Worm (Caenorhabditis elegans): Measurements from ENCODE around the gene T02G5.3.
A peak's percentile ranks its signal among the peaks of the same experiment; 100 is the strongest.

The T02G5.3 gene

ce11 chrII:7103111-7103510 lies 9.9 kb downstream of the T02G5.3 start:
- TF ChIP-seq ceh-16 (tag; optimal IDR thresholded peaks at IDR 0.05) (no peak), nhr-11 (tag; optimal IDR thresholded peaks at IDR 0.05) (no peak), nhr-67 (tag; optimal IDR thresholded peaks at IDR 0.05) (no peak), egl-5 (tag; optimal IDR thresholded peaks at IDR 0.05) (no peak), lsy-12 (tag; optimal IDR thresholded peaks at IDR 0.05) (no peak), mdl-1 (tag; optimal IDR thresholded peaks at IDR 0.05) (no peak), mml-1 (tag; optimal IDR thresholded peaks at IDR 0.05) (no peak), nhr-77 (tag; optimal IDR thresholded peaks at IDR 0.05) (no peak), nhr-43 (tag; optimal IDR thresholded peaks at IDR 0.05; ENCODE audit: poor library complexity, severe bottlenecking) (no peak), pha-4 (tag; optimal IDR thresholded peaks at IDR 0.05) (no peak), R02D3.7 (tag; optimal IDR thresholded peaks at IDR 0.05) (no peak), fos-1 (tag; optimal IDR thresholded peaks at IDR 0.05) (no peak), lin-15B (tag; optimal IDR thresholded peaks at IDR 0.05) (no peak), unc-39 (tag; optimal IDR thresholded peaks at IDR 0.05) (no peak), skn-1 (tag; optimal IDR thresholded peaks at IDR 0.05) (no peak), elt-1 (tag; optimal IDR thresholded peaks at IDR 0.05) (no peak), nhr-76 (tag; optimal IDR thresholded peaks at IDR 0.05) (no peak), tbx-2 (tag; optimal IDR thresholded peaks at IDR 0.05) (no peak), nhr-237 (tag; optimal IDR thresholded peaks at IDR 0.05) (no peak), nhr-28 (tag; optimal IDR thresholded peaks at IDR 0.05) (no peak)

ce11 chrII:7104794-7105613 lies 11.8 kb downstream of the T02G5.3 start, which contains the start of the genes farl-11 and rpl-33:
Gene farl-11 (minus strand): TSS chrII:7105035.
Gene rpl-33 (plus strand): TSS chrII:7105563.
- no peak for TF ChIP-seq unc-39 (tag; optimal IDR thresholded peaks at IDR 0.05)
- no peak for TF ChIP-seq ceh-9 (tag; optimal IDR thresholded peaks at IDR 0.05)
- peak; percentile 46 for TF ChIP-seq ama-1 (optimal IDR thresholded peaks at IDR 0.05)
- no peak for TF ChIP-seq unc-62 (GFP tag; optimal IDR thresholded peaks at IDR 0.05)
- no peak for TF ChIP-seq nhr-12 (tag; optimal IDR thresholded peaks at IDR 0.05)
- no peak for TF ChIP-seq ztf-4 (tag; optimal IDR thresholded peaks at IDR 0.05)
- TF ChIP-seq fos-1 (tag; optimal IDR thresholded peaks at IDR 0.05) = no peak
- TF ChIP-seq ZK546.5 (tag; optimal IDR thresholded peaks at IDR 0.05) = peak; percentile 81
- TF ChIP-seq fkh-10 (GFP tag; optimal IDR thresholded peaks at IDR 0.05) = peak; percentile 39
- TF ChIP-seq mml-1 (tag; optimal IDR thresholded peaks at IDR 0.05) = no peak
- TF ChIP-seq sea-2 (GFP tag; optimal IDR thresholded peaks at IDR 0.05) = no peak
- no peak for TF ChIP-seq aly-2 (tag; optimal IDR thresholded peaks at IDR 0.05)
- TF ChIP-seq R02D3.7 (tag; optimal IDR thresholded peaks at IDR 0.05) = peak; percentile 79
- TF ChIP-seq nfya-1 (tag; optimal IDR thresholded peaks at IDR 0.05; ENCODE audit: insufficient read depth) = peak; percentile 97
- no peak for TF ChIP-seq fkh-2 (tag; optimal IDR thresholded peaks at IDR 0.05)
- TF ChIP-seq ceh-82 (tag; optimal IDR thresholded peaks at IDR 0.05) = no peak
- TF ChIP-seq eor-1 (tag; optimal IDR thresholded peaks at IDR 0.05) = no peak
- no peak for TF ChIP-seq elt-1 (tag; optimal IDR thresholded peaks at IDR 0.05)
- TF ChIP-seq egl-5 (tag; optimal IDR thresholded peaks at IDR 0.05) = peak; percentile 86
- no peak for TF ChIP-seq tbx-2 (tag; optimal IDR thresholded peaks at IDR 0.05)
- peak; percentile 90 for TF ChIP-seq nhr-25 (tag; optimal IDR thresholded peaks at IDR 0.05)
- TF ChIP-seq nhr-237 (tag; optimal IDR thresholded peaks at IDR 0.05) = no peak
- TF ChIP-seq daf-12 (tag; optimal IDR thresholded peaks at IDR 0.05) = no peak
- TF ChIP-seq zag-1 (tag; optimal IDR thresholded peaks at IDR 0.05) = no peak
- TF ChIP-seq ztf-11 (tag; optimal IDR thresholded peaks at IDR 0.05) = no peak
- no peak for TF ChIP-seq snpc-4 (tag; optimal IDR thresholded peaks at IDR 0.05)
- no peak for TF ChIP-seq egl-27 (tag; optimal IDR thresholded peaks at IDR 0.05)
- peak; percentile 84 for TF ChIP-seq lin-39 (tag; optimal IDR thresholded peaks at IDR 0.05)
- TF ChIP-seq elt-2 (tag; optimal IDR thresholded peaks at IDR 0.05) = peak; percentile 41
- TF ChIP-seq ceh-28 (tag; optimal IDR thresholded peaks at IDR 0.05) = peak; percentile 38
- TF ChIP-seq pha-4 (tag; optimal IDR thresholded peaks at IDR 0.05) = peak; percentile 98
- TF ChIP-seq nhr-28 (tag; optimal IDR thresholded peaks at IDR 0.05) = no peak
- TF ChIP-seq nhr-23 (tag; optimal IDR thresholded peaks at IDR 0.05) = peak; percentile 93
- peak; percentile 100 for TF ChIP-seq lin-15B (tag; optimal IDR thresholded peaks at IDR 0.05)
- peak; percentile 21 for TF ChIP-seq lsy-12 (tag; optimal IDR thresholded peaks at IDR 0.05)
- peak; percentile 36 for TF ChIP-seq skn-1 (tag; optimal IDR thresholded peaks at IDR 0.05)
- TF ChIP-seq jun-1 (tag; optimal IDR thresholded peaks at IDR 0.05) = peak; percentile 68
- TF ChIP-seq nhr-67 (tag; optimal IDR thresholded peaks at IDR 0.05) = no peak
- TF ChIP-seq pqm-1 (tag; optimal IDR thresholded peaks at IDR 0.05) = peak; percentile 73
- TF ChIP-seq hmg-11 (tag; optimal IDR thresholded peaks at IDR 0.05) = peak; percentile 24
- peak; percentile 25 for TF ChIP-seq nhr-11 (tag; optimal IDR thresholded peaks at IDR 0.05)
- no peak for TF ChIP-seq nhr-77 (tag; optimal IDR thresholded peaks at IDR 0.05)
- TF ChIP-seq elt-3 (tag; optimal IDR thresholded peaks at IDR 0.05) = no peak
- peak; percentile 52 for TF ChIP-seq nhr-43 (tag; optimal IDR thresholded peaks at IDR 0.05; ENCODE audit: poor library complexity, severe bottlenecking)
- TF ChIP-seq ceh-16 (tag; optimal IDR thresholded peaks at IDR 0.05) = no peak
- TF ChIP-seq mdl-1 (tag; optimal IDR thresholded peaks at IDR 0.05) = no peak
- peak; percentile 16 for TF ChIP-seq nhr-76 (tag; optimal IDR thresholded peaks at IDR 0.05)

Measured in whole organism, L3 larva.